Worm (Caenorhabditis elegans) whole organism, L3 larva: ENCODE measurements around the gene dhs-14.

Experiments used
- R02D3.7 ChIP-seq: fragments of 150-350 bp; optimal IDR thresholded peaks from 2 replicates; lab custom pipeline; 2014; ENCODE audit warnings: missing biosample characterization, missing genetic modification characterization
- ZK546.5 ChIP-seq: sonication (generic microtip); optimal IDR thresholded peaks from 2 replicates; lab custom pipeline; 2017; ENCODE audit warnings: missing biosample characterization, missing genetic modification characterization
- aly-2 ChIP-seq: fragments of 150-350 bp; optimal IDR thresholded peaks from 2 replicates; lab custom pipeline; 2014; ENCODE audit warnings: missing biosample characterization, missing genetic modification characterization
- ama-1 ChIP-seq: fragments of 150-350 bp; optimal IDR thresholded peaks from 2 replicates; lab custom pipeline; 2018
- ceh-16 ChIP-seq: sonication (generic microtip); optimal IDR thresholded peaks from 2 replicates; lab custom pipeline; 2017; ENCODE audit warnings: missing biosample characterization, missing genetic modification characterization
- ceh-28 ChIP-seq: fragments of 150-350 bp; optimal IDR thresholded peaks from 2 replicates; lab custom pipeline; 2014; ENCODE audit warnings: missing biosample characterization, missing genetic modification reagents, missing genetic modification characterization
- ceh-82 ChIP-seq: fragments of 150-350 bp; optimal IDR thresholded peaks from 2 replicates; lab custom pipeline; 2014; ENCODE audit warnings: missing biosample characterization, missing genetic modification characterization
- ceh-9 ChIP-seq: sonication (generic microtip); optimal IDR thresholded peaks from 2 replicates; lab custom pipeline; 2018; ENCODE audit warnings: missing biosample characterization, missing genetic modification characterization
- egl-27 ChIP-seq: sonication (generic microtip); optimal IDR thresholded peaks from 4 replicates; lab custom pipeline; 2017; ENCODE audit warnings: missing biosample characterization, missing genetic modification reagents, missing genetic modification characterization
- egl-5 ChIP-seq: fragments of 150-350 bp; optimal IDR thresholded peaks from 2 replicates; lab custom pipeline; 2017; ENCODE audit warnings: missing biosample characterization, missing genetic modification reagents, missing genetic modification characterization, inconsistent platforms
- elt-1 ChIP-seq: fragments of 150-350 bp; optimal IDR thresholded peaks from 2 replicates; lab custom pipeline; 2014; ENCODE audit warnings: missing biosample characterization, missing genetic modification characterization
- elt-3 ChIP-seq, 3 experiments: fragments of 150-350 bp in 1 of 3; sonication (generic microtip) in 2 of 3; optimal IDR thresholded peaks; 2 replicates in 2 of 3; 4 replicates in 1 of 3; lab custom pipeline; 2014 to 2017; ENCODE audit warnings: missing biosample characterization in 3 of 3, missing genetic modification characterization in 3 of 3
- eor-1 ChIP-seq, 2 experiments: fragments of 150-350 bp; optimal IDR thresholded peaks; 2 replicates each; lab custom pipeline; 2014 to 2018; ENCODE audit warnings: missing biosample characterization in 2 of 2, missing genetic modification characterization in 2 of 2
- fkh-10 ChIP-seq: sonication (generic microtip); optimal IDR thresholded peaks from 2 replicates; lab custom pipeline; 2017; ENCODE audit warnings: missing biosample characterization, missing genetic modification reagents, missing genetic modification characterization
- fkh-2 ChIP-seq: fragments of 150-350 bp; optimal IDR thresholded peaks from 2 replicates; lab custom pipeline; 2014; ENCODE audit warnings: missing biosample characterization, missing genetic modification reagents, missing genetic modification characterization
- fos-1 ChIP-seq: fragments of 150-350 bp; optimal IDR thresholded peaks from 2 replicates; lab custom pipeline; 2014; ENCODE audit warnings: missing biosample characterization, missing genetic modification characterization
- hmg-11 ChIP-seq: sonication (generic microtip); optimal IDR thresholded peaks from 2 replicates; lab custom pipeline; 2016; ENCODE audit warnings: missing genetic modification characterization, missing compliant biosample characterization
- jun-1 ChIP-seq: fragments of 150-350 bp; optimal IDR thresholded peaks from 2 replicates; lab custom pipeline; 2014; ENCODE audit warnings: missing biosample characterization, missing genetic modification reagents, missing genetic modification characterization
- lin-15B ChIP-seq: fragments of 150-350 bp; optimal IDR thresholded peaks from 2 replicates; lab custom pipeline; 2014; ENCODE audit warnings: missing biosample characterization, missing genetic modification characterization
- lin-39 ChIP-seq: fragments of 150-350 bp; optimal IDR thresholded peaks from 2 replicates; lab custom pipeline; 2018; ENCODE audit warnings: missing biosample characterization, missing genetic modification reagents, missing genetic modification characterization
- lsy-12 ChIP-seq: sonication (generic microtip); optimal IDR thresholded peaks from 2 replicates; lab custom pipeline; 2016; ENCODE audit warnings: mild to moderate bottlenecking, missing genetic modification characterization, missing compliant biosample characterization
- mml-1 ChIP-seq: fragments of 150-350 bp; sonication (generic microtip); optimal IDR thresholded peaks from 3 replicates; lab custom pipeline; 2014; ENCODE audit warnings: missing biosample characterization, missing genetic modification characterization
- nfya-1 ChIP-seq: sonication (generic microtip); optimal IDR thresholded peaks from 2 replicates; lab custom pipeline; 2017; ENCODE audit warnings: missing genetic modification characterization, mild to moderate bottlenecking, missing compliant biosample characterization, antibody characterized with exemption, moderate library complexity; ENCODE audit not compliant: insufficient read depth
- nhr-11 ChIP-seq: fragments of 150-350 bp; optimal IDR thresholded peaks from 2 replicates; lab custom pipeline; 2014; ENCODE audit warnings: missing biosample characterization, missing genetic modification characterization
- nhr-12 ChIP-seq: fragments of 150-350 bp; optimal IDR thresholded peaks from 2 replicates; lab custom pipeline; 2014; ENCODE audit warnings: missing biosample characterization, missing genetic modification characterization
- nhr-237 ChIP-seq: fragments of 150-350 bp; optimal IDR thresholded peaks from 2 replicates; lab custom pipeline; 2014; ENCODE audit warnings: missing biosample characterization, missing genetic modification characterization
- nhr-25 ChIP-seq: sonication (generic microtip); optimal IDR thresholded peaks from 2 replicates; lab custom pipeline; 2017; ENCODE audit warnings: missing biosample characterization, missing genetic modification characterization
- nhr-28 ChIP-seq: fragments of 150-350 bp; optimal IDR thresholded peaks from 2 replicates; lab custom pipeline; 2014; ENCODE audit warnings: missing biosample characterization, missing genetic modification characterization
- nhr-76 ChIP-seq: fragments of 150-350 bp; sonication (generic microtip); optimal IDR thresholded peaks from 5 replicates; lab custom pipeline; 2014; ENCODE audit warnings: missing biosample characterization, missing genetic modification characterization
- pha-4 ChIP-seq: fragments of 150-350 bp; optimal IDR thresholded peaks from 2 replicates; lab custom pipeline; 2014; ENCODE audit warnings: missing biosample characterization, missing genetic modification reagents, missing genetic modification characterization
- pqm-1 ChIP-seq: fragments of 150-350 bp; optimal IDR thresholded peaks from 2 replicates; lab custom pipeline; 2017; ENCODE audit warnings: missing biosample characterization, missing genetic modification characterization, inconsistent platforms
- sea-2 ChIP-seq: fragments of 150-350 bp; sonication (generic microtip); optimal IDR thresholded peaks from 4 replicates; lab custom pipeline; 2014; ENCODE audit warnings: missing biosample characterization, missing genetic modification reagents, missing genetic modification characterization
- skn-1 ChIP-seq: fragments of 150-350 bp; optimal IDR thresholded peaks from 2 replicates; lab custom pipeline; 2014; ENCODE audit warnings: missing biosample characterization, missing genetic modification characterization
- snpc-4 ChIP-seq: fragments of 150-350 bp; optimal IDR thresholded peaks from 2 replicates; lab custom pipeline; 2014; ENCODE audit warnings: missing biosample characterization, missing genetic modification characterization
- tbx-2 ChIP-seq: sonication (generic microtip); optimal IDR thresholded peaks from 2 replicates; lab custom pipeline; 2016; ENCODE audit warnings: mild to moderate bottlenecking, missing genetic modification characterization, missing compliant biosample characterization
- unc-39 ChIP-seq: sonication (generic microtip); optimal IDR thresholded peaks from 4 replicates; lab custom pipeline; 2017; ENCODE audit warnings: missing biosample characterization, missing genetic modification characterization
- unc-62 ChIP-seq: fragments of 150-350 bp; sonication (generic microtip); optimal IDR thresholded peaks from 4 replicates; lab custom pipeline; 2014; ENCODE audit warnings: missing biosample characterization, missing genetic modification reagents, missing genetic modification characterization
- ztf-11 ChIP-seq: fragments of 150-350 bp; optimal IDR thresholded peaks from 2 replicates; lab custom pipeline; 2014; ENCODE audit warnings: missing biosample characterization, missing genetic modification characterization
- ztf-4 ChIP-seq: fragments of 150-350 bp; optimal IDR thresholded peaks from 2 replicates; lab custom pipeline; 2014; ENCODE audit warnings: missing biosample characterization, missing genetic modification characterization

Gene dhs-14

DNA sequence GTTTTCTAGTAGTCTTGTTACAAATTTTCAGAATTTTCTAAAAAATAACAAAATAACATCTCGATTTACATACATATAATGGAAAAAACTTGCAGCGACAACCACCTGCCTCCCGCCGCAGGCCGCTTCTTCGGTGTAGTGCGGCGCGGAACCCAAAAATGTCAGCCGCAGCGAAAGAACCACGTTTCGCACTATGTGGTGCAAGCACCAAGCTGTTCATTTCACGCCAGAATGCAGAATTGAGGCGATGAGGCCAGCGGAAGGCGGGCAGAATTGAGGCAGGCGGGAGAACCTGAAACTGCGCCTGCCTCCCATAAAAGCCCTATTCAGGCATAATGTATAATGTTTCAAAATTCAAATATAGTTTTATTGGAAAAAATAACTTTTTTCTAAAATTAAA, 3.5 kb downstream of the dhs-14 start:
- no peak for TF ChIP-seq lin-15B (tag; lab: Kevin White, UChicago)
- TF ChIP-seq sea-2 (GFP tag; lab: Kevin White, UChicago), result no peak
- no peak for TF ChIP-seq aly-2 (tag; lab: Kevin White, UChicago)
- no peak for TF ChIP-seq fos-1 (tag; lab: Kevin White, UChicago)

DNA sequence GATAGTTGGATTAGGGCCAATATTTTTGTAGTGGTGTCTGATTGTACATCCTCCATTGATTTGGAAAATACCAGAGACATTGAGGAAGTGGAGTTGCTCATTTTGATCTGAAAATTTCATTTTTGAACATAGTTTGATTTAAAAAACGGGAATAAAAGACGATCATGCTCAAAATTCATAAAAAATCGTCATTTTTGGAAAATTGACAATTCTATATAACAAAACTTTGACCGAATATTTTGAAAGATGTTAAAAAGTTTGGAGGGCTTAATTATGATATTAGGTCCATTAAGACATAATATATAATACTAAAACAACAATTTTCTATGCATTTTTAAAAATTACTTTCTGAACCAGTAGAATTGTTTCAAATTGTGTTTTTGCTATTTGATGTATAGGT, 5.5 kb downstream of the dhs-14 start, which contains the start of gene srg-58:
TSS of gene srg-58 (minus strand) at position 101 of the 400 bp plus-strand sequence.
- no peak for TF ChIP-seq elt-1 (tag; lab: Kevin White, UChicago)
- no peak for TF ChIP-seq eor-1 (tag; optimal IDR thresholded peaks at IDR 0.05; lab: Kevin White, UChicago)
- no peak for TF ChIP-seq jun-1 (tag; lab: Kevin White, UChicago)
- TF ChIP-seq nhr-12 (tag; lab: Kevin White, UChicago), result no peak
- no peak for TF ChIP-seq ZK546.5 (tag; lab: Kevin White, UChicago)
- TF ChIP-seq nhr-237 (tag; lab: Kevin White, UChicago), result no peak
- TF ChIP-seq tbx-2 (tag; lab: Kevin White, UChicago), result no peak
- no peak for TF ChIP-seq lsy-12
- no peak for TF ChIP-seq egl-5
- TF ChIP-seq snpc-4, result no peak
- no peak for TF ChIP-seq mml-1 (tag; lab: Kevin White, UChicago)
- TF ChIP-seq ceh-16, result no peak
- no peak for TF ChIP-seq ztf-4
- no peak for TF ChIP-seq skn-1
- TF ChIP-seq nhr-11 (tag; lab: Kevin White, UChicago), result no peak
- no peak for TF ChIP-seq nhr-28 (tag; lab: Kevin White, UChicago)
- no peak for TF ChIP-seq unc-39 (tag; lab: Kevin White, UChicago)

DNA sequence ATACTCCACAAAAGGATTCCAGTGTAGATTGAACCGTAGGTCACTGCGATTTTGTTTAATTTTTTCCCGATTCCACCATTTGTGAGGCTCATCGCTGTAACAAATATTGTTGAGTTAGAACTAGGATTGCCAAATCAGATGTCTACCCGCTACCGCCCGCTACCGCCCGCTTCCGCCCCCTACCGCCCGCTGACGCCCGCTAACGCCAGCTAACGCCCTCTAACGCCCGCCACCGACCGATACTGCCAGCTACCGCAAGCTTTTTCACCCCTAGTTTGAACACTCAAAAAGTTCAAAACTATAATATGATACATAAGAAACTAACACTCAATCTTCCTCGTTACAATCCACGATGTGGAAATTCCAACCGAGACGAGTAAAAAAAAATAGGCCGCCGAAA, 6.6 kb downstream of the dhs-14 start:
- TF ChIP-seq egl-27 (no peak), pqm-1 (tag; lab: Kevin White, UChicago) (no peak), unc-39 (tag; lab: Kevin White, UChicago) (no peak), ztf-11 (tag; lab: Kevin White, UChicago) (no peak), tbx-2 (tag; lab: Kevin White, UChicago) (no peak), pha-4 (tag; lab: Kevin White, UChicago) (no peak), ceh-28 (tag; lab: Kevin White, UChicago) (no peak), lin-39 (tag; lab: Kevin White, UChicago) (no peak), fkh-2 (tag; lab: Kevin White, UChicago) (no peak), ceh-9 (tag; lab: Kevin White, UChicago) (no peak), snpc-4 (no peak), lsy-12 (no peak), lin-15B (tag; lab: Kevin White, UChicago) (no peak), hmg-11 (no peak), R02D3.7 (tag; lab: Kevin White, UChicago) (no peak), elt-3 (tag; optimal IDR thresholded peaks at IDR 0.05; lab: Kevin White, UChicago) (no peak), fkh-10 (GFP tag; lab: Kevin White, UChicago) (no peak), ceh-82 (tag; lab: Kevin White, UChicago) (no peak)

DNA sequence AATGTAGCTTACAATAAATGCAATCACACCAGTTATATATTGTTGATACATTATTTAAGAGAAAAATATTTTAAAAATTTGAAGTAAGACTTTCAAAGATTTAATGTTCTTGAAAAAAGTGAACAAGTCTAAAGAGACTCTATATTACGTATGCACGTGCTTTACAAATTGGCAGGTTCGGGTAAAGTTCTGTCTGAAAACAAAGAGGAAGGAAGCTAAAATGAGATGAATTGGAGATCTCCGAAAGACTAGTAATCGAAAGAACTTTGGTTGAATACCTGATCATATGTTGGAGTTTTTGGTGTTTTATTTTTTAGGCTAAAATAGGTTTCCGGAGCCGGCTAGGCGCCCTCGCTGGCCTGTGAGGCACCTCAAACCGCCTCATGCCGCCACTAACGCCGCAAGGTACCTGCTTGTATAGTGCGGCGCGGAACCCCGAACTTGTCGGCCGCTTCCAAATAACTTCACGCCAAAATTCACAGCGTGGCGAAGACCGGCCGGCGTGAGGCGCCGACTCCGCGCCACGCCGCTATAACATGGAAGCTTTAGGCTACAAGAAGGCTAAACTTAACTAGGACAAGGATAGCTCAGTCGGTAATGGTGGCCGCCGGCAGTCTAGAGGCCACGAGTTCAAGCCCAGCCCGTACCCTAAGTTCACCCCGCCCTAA, 7.6 kb downstream of the dhs-14 start, which contains the start of gene srx-28:
TSS of gene srx-28 (minus strand) at position 51 of the 668 bp plus-strand sequence.
- no peak for TF ChIP-seq elt-1 (tag; lab: Kevin White, UChicago)
- no peak for TF ChIP-seq ztf-4
- no peak for TF ChIP-seq ztf-11 (tag; lab: Kevin White, UChicago)
- no peak for TF ChIP-seq unc-62
- TF ChIP-seq nhr-25 (tag; lab: Kevin White, UChicago), result no peak
- no peak for TF ChIP-seq sea-2 (GFP tag; lab: Kevin White, UChicago)
- no peak for TF ChIP-seq aly-2 (tag; lab: Kevin White, UChicago)
- TF ChIP-seq mml-1 (tag; lab: Kevin White, UChicago), result no peak
- no peak for TF ChIP-seq ceh-28 (tag; lab: Kevin White, UChicago)
- TF ChIP-seq snpc-4, result no peak
- no peak for TF ChIP-seq ceh-16
- TF ChIP-seq egl-5, result no peak
- TF ChIP-seq hmg-11, result no peak
- TF ChIP-seq nfya-1 (tag; lab: Kevin White, UChicago), result no peak
- TF ChIP-seq fkh-10 (GFP tag; lab: Kevin White, UChicago), result no peak
- TF ChIP-seq ceh-82 (tag; lab: Kevin White, UChicago), result no peak
- no peak for TF ChIP-seq lin-15B (tag; lab: Kevin White, UChicago)
- no peak for TF ChIP-seq ama-1 (lab: Kevin White, UChicago)
- no peak for TF ChIP-seq nhr-76
- TF ChIP-seq, all 47 proteins: peak for 0
